Worm (Caenorhabditis elegans) whole organism, late embryonic: ENCODE data around the gene ipla-5.

ENCODE experiments used
- ama-1 ChIP-seq: fragments of 150-350 bp; optimal IDR thresholded peaks from 2 replicates; lab custom pipeline; 2014
- elt-2 ChIP-seq: sonication (generic microtip); optimal IDR thresholded peaks from 2 replicates; lab custom pipeline; 2016; ENCODE audit warnings: missing genetic modification reagents, missing genetic modification characterization, missing compliant biosample characterization
- eyg-1 ChIP-seq: sonication (generic microtip); optimal IDR thresholded peaks from 2 replicates; lab custom pipeline; 2016; ENCODE audit warnings: missing genotype, missing genetic modification characterization, missing compliant biosample characterization
- nhr-11 ChIP-seq: fragments of 150-350 bp; optimal IDR thresholded peaks from 2 replicates; lab custom pipeline; 2014; ENCODE audit warnings: missing biosample characterization, missing genetic modification characterization
- sox-4 ChIP-seq: sonication (generic microtip); optimal IDR thresholded peaks from 2 replicates; lab custom pipeline; 2017; ENCODE audit warnings: mild to moderate bottlenecking, missing genetic modification characterization, inconsistent platforms, missing compliant biosample characterization

DNA sequence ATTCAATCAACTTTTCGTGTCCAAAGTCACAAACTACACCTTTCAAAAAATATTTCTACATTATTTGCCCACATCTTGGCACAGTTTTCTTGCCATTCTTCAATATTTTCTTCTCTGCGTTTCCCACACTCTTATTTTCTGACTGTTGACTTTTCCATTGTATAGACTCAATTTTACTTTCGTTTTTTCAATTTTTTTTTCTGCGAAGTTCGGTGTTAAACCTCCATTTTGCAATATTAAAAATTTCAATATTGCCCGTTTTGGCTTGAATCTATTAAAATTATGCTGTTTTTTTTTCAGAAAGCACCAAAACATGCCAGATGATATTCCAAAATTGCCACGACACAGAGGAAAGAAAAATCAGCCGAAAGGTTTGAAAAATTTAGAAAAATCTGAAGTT is 49.5 kb downstream of the ipla-5 start, which contains the start of gene cdc-50.B:
- TF ChIP-seq elt-2 (tag; lab: Kevin White, UChicago) (no peak), sox-4 (tag; lab: Kevin White, UChicago) (no peak), eyg-1 (tag; lab: Kevin White, UChicago) (no peak), nhr-11 (tag; lab: Kevin White, UChicago) (no peak), ama-1 (lab: Kevin White, UChicago) (no peak)
